Worm (Caenorhabditis elegans) whole organism, young adult: Measurements from ENCODE around the gene col-71.

Experiments
- ceh-40 ChIP-seq: fragments of 200-800 bp; sonication (Bioruptor generic); IDR thresholded peaks from 2 replicates; pipeline ENCODE4 v1.3.6; 2022; ENCODE audit warnings: missing genetic modification characterization, missing compliant biosample characterization
- egl-44 ChIP-seq: fragments of 200-800 bp; sonication (Bioruptor generic); IDR thresholded peaks from 2 replicates; pipeline ENCODE4 v1.3.6; 2022; ENCODE audit warnings: missing genetic modification reagents, missing genetic modification characterization, missing compliant biosample characterization
- lin-54 ChIP-seq: fragments of 200-800 bp; sonication (Bioruptor generic); optimal IDR thresholded peaks from 2 replicates; lab custom pipeline; 2018; ENCODE audit warnings: mild to moderate bottlenecking, missing genetic modification characterization, missing compliant biosample characterization
- madf-10 ChIP-seq: sonication (generic microtip); optimal IDR thresholded peaks from 2 replicates; lab custom pipeline; 2016; ENCODE audit warnings: mild to moderate bottlenecking, missing genetic modification characterization, missing compliant biosample characterization
- pha-4 ChIP-seq: fragments of 150-350 bp; sonication (generic microtip); optimal IDR thresholded peaks from 2 replicates; lab custom pipeline; 2014; ENCODE audit warnings: missing biosample characterization, missing genetic modification reagents, missing genetic modification characterization
- sptf-2 ChIP-seq: fragments of 200-800 bp; sonication (Bioruptor generic); optimal IDR thresholded peaks from 2 replicates; lab custom pipeline; 2018; ENCODE audit warnings: mild to moderate bottlenecking, missing genetic modification characterization, missing compliant biosample characterization

- TF ChIP-seq pha-4 (tag; lab: Kevin White, UChicago) (no peak), sptf-2 (GFP tag; lab: Kevin White, UChicago) (no peak), madf-10 (no peak), lin-54 (GFP tag; lab: Kevin White, UChicago) (no peak), ceh-40 (no peak), egl-44 (no peak)
Measured at ce11 chrII:3461586-3461985, 40.8 kb downstream of the col-71 start, which contains the start of gene C16C8.8.
